Fruit fly (Drosophila melanogaster) whole organism, prepupa: Measurements from ENCODE around the gene Ir7a.

Experiments used
- CG32006 ChIP-seq: fragments of 200-800 bp; sonication (Bioruptor generic); optimal IDR thresholded peaks from 3 replicates; lab custom pipeline; 2017; ENCODE audit warnings: missing biosample characterization, mild to moderate bottlenecking, missing genetic modification characterization
- acj6 ChIP-seq: fragments of 200-800 bp; sonication (Bioruptor generic); optimal IDR thresholded peaks from 3 replicates; lab custom pipeline; 2016; ENCODE audit warnings: missing biosample characterization, missing genetic modification characterization

- TF ChIP-seq CG32006 (no peak), acj6 (no peak)
Observed at dm6 chrX:7791086-7791485, 26.3 kb downstream of the Ir7a start.
